Worm (Caenorhabditis elegans): ENCODE measurements around the gene F14H12.6.
"Not testable (repeated sequence)": the region's sequence is repeated elsewhere in the genome, so short reads cannot be mapped to it uniquely, and the experiment has no call there.

Gene F14H12.6

DNA sequence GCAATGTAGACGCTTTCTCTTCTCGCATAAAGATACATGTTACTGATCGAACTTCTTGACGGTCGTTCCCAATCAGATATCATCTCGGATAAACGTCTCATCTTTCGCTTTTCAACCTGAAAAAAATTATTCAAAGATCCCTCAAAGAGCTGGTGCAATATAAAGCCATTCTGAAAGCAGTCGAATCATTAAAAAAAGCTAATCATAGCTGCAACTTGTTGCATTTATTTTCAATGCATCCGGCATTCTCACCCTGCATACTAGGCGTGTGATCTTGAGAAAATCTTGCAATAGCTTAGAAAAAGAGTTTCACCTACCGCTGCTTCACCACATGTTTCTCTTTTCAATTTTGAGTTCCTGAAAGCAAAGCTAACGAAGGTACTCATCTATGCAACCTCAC is 25.1 kb downstream of the F14H12.6 start, which contains the start of gene C24A8.6:
Gene C24A8.6 (minus strand): TSS at position 101 of the 400 bp plus-strand sequence.
- TF ChIP-seq ama-1 (optimal IDR thresholded peaks at IDR 0.05); dmd-4 (tag; optimal IDR thresholded peaks at IDR 0.05); nhr-25 (tag; optimal IDR thresholded peaks at IDR 0.05): not testable (repeated sequence)

DNA sequence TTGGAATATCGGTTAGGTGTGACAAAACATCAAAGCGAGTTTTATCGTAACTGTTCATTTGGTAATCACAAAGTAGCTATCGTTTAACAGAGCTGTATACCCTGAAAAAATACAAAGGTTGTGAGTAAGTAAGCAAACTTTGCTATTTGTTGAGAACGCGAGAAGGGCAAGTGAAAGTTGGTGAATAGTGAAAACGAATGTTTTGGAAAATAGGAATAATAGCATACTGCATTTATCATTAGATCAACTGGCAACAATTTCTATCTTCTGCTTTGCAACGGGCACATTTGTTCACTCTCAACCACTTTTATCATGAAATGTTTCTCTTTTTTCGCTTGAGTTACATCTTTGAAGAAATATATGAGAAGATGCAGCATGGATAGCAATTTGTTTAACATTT is 28.6 kb downstream of the F14H12.6 start, which contains the start of gene C24A8.5:
Gene C24A8.5 (minus strand): TSS at position 101 of the 400 bp plus-strand sequence.
- no peak for TF ChIP-seq F13H6.1 (tag; optimal IDR thresholded peaks at IDR 0.05)
- TF ChIP-seq nhr-237 (tag; optimal IDR thresholded peaks at IDR 0.05), result no peak
- TF ChIP-seq nhr-77 (tag; optimal IDR thresholded peaks at IDR 0.05), result no peak
- no peak for TF ChIP-seq nhr-11 (tag; optimal IDR thresholded peaks at IDR 0.05)
- TF ChIP-seq ztf-1 (GFP tag; conservative IDR thresholded peaks at IDR 0.05), result no peak
- no peak for TF ChIP-seq nhr-6 (tag; optimal IDR thresholded peaks at IDR 0.05)
- no peak for TF ChIP-seq ama-1 (optimal IDR thresholded peaks at IDR 0.05)
- TF ChIP-seq aly-2 (tag; optimal IDR thresholded peaks at IDR 0.05), result no peak
- TF ChIP-seq nhr-23 (tag; optimal IDR thresholded peaks at IDR 0.05), result no peak
- TF ChIP-seq sma-3 (GFP tag; optimal IDR thresholded peaks at IDR 0.05), result no peak
- no peak for TF ChIP-seq unc-39 (tag; optimal IDR thresholded peaks at IDR 0.05)

ce11 chrX:4322847-4323455 is 34.4 kb downstream of the F14H12.6 start:
- TF ChIP-seq nhr-25 (tag; optimal IDR thresholded peaks at IDR 0.05) (no peak), nhr-12 (tag; optimal IDR thresholded peaks at IDR 0.05) (no peak), nhr-10 (tag; optimal IDR thresholded peaks at IDR 0.05) (no peak), ZK546.5 (tag; optimal IDR thresholded peaks at IDR 0.05) (no peak), gmeb-1 (tag; optimal IDR thresholded peaks at IDR 0.05) (no peak), lin-39 (tag; optimal IDR thresholded peaks at IDR 0.05) (no peak), aly-2 (tag; optimal IDR thresholded peaks at IDR 0.05) (no peak), R02D3.7 (tag; optimal IDR thresholded peaks at IDR 0.05) (no peak), ztf-11 (tag; optimal IDR thresholded peaks at IDR 0.05) (no peak), egl-27 (tag; optimal IDR thresholded peaks at IDR 0.05) (no peak), blmp-1 (tag; optimal IDR thresholded peaks at IDR 0.05; ENCODE audit: insufficient read depth) (no peak), peb-1 (tag; optimal IDR thresholded peaks at IDR 0.05) (no peak), nhr-11 (tag; optimal IDR thresholded peaks at IDR 0.05) (no peak), mbf-1 (tag; optimal IDR thresholded peaks at IDR 0.05) (no peak), F13H6.1 (tag; optimal IDR thresholded peaks at IDR 0.05) (no peak), ama-1 (optimal IDR thresholded peaks at IDR 0.05) (no peak), unc-55 (GFP tag; optimal IDR thresholded peaks at IDR 0.05) (no peak), nhr-237 (tag; optimal IDR thresholded peaks at IDR 0.05) (no peak)

DNA sequence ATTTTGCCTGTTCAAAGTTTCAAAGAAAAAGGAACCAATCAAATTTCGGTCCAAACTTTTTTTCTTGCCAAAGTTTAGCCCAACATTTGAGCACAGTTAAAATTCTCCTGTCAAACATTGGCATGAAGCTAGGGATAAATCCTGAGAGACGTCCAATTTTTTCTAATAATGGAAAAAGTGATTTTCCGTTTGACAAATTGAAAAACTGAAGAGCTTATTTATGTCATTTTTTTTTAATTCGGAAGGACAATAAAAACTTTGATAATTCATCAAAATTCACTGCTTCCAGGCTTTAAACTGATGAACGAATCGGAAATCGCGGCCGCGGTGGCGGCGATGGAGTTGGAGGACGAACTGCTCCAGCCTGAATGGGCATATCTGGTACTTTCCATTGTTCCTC is 36.8 kb downstream of the F14H12.6 start, which contains the start of gene dop-6:
Gene dop-6 (plus strand): TSS at position 301 of the 400 bp plus-strand sequence.
- no peak for TF ChIP-seq fos-1 (tag; optimal IDR thresholded peaks at IDR 0.05)
- TF ChIP-seq aly-2 (tag; optimal IDR thresholded peaks at IDR 0.05), result no peak
- no peak for TF ChIP-seq F13H6.1 (tag; optimal IDR thresholded peaks at IDR 0.05)
- no peak for TF ChIP-seq dmd-4 (tag; optimal IDR thresholded peaks at IDR 0.05)
- TF ChIP-seq nhr-237 (tag; optimal IDR thresholded peaks at IDR 0.05), result no peak

DNA sequence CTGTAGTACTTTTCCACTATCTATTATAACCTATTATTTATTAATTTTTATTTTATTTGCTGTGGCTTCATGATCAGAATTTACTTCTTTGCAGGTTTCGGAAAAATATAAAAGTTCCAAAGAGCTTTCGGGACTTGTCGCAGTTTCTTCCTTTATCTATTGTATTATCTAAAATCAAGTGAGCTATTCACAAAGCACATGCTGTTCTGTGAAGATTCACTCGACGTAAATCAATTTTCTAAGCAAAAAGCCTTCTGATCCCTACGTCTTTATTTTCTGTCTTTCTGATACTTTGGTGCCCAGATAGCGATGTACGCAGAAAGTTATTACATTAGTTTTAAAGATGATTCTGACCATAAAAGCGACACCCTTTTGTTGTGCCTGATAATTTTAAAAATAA is 40.3 kb downstream of the F14H12.6 start:
- TF ChIP-seq lin-13 (GFP tag; optimal IDR thresholded peaks at IDR 0.05) (no peak), sma-9 (GFP tag; optimal IDR thresholded peaks at IDR 0.05) (peak; percentile 20), sma-9 (tag; optimal IDR thresholded peaks at IDR 0.05) (no peak)

DNA sequence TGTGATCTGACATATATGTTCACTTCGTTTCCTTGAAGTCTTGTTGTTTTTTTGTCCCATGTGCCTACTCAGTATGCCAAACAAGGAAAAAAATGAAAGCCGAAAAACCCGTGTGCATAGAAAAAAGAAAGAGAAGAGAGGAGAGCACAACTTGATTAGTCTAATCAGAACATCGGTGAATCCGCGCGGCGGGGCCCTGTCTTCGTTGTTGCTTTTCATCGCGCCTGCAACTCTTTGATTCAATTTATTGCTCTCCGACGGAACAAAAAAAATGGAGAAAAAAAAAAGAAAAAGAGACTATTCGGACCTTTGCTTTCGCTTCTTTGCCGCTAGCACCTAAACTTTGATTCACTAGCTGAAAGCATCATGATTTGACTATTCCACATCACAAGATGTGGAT is 42.4 kb downstream of the F14H12.6 start:
- TF ChIP-seq sem-4 (tag; optimal IDR thresholded peaks at IDR 0.05) (peak; percentile 5), sma-3 (GFP tag; optimal IDR thresholded peaks at IDR 0.05) (no peak), sma-9 (GFP tag; optimal IDR thresholded peaks at IDR 0.05) (no peak), sma-9 (tag; optimal IDR thresholded peaks at IDR 0.05) (no peak)

ce11 chrX:4311668-4312067 is 45.7 kb downstream of the F14H12.6 start, which contains the start of gene C52B9.8:
C52B9.8 (minus strand) TSS chrX:4311768.
- TF ChIP-seq mdl-1 (tag; optimal IDR thresholded peaks at IDR 0.05), result no peak
- TF ChIP-seq nhr-237 (tag; optimal IDR thresholded peaks at IDR 0.05), result no peak
- no peak for TF ChIP-seq zag-1 (tag; optimal IDR thresholded peaks at IDR 0.05)
- TF ChIP-seq nhr-11 (tag; optimal IDR thresholded peaks at IDR 0.05), result no peak
- no peak for TF ChIP-seq elt-3 (tag; optimal IDR thresholded peaks at IDR 0.05)
- TF ChIP-seq F13H6.1 (tag; optimal IDR thresholded peaks at IDR 0.05), result no peak
- TF ChIP-seq lin-13 (GFP tag; optimal IDR thresholded peaks at IDR 0.05), result no peak
- no peak for TF ChIP-seq nhr-10 (tag; optimal IDR thresholded peaks at IDR 0.05)

Measured in whole organism, L2 larva.